Worm (Caenorhabditis elegans): Measurements from ENCODE around the gene C14A4.9.

Gene C14A4.9

ce11 chrII:10587742-10588141, 11.4 kb upstream of the C14A4.9 start, which contains the start of gene crn-3:
TSS of gene crn-3 (plus strand) at chrII:10588042.
- no peak for TF ChIP-seq lin-13 (GFP tag; optimal IDR thresholded peaks at IDR 0.05)
- TF ChIP-seq snu-23 (GFP tag; optimal IDR thresholded peaks at IDR 0.05) = no peak
- TF ChIP-seq pax-3 (tag; optimal IDR thresholded peaks at IDR 0.05) = no peak
- no peak for TF ChIP-seq sox-4 (tag; optimal IDR thresholded peaks at IDR 0.05)
- no peak for TF ChIP-seq ceh-8 (GFP tag; optimal IDR thresholded peaks at IDR 0.05)
- no peak for TF ChIP-seq Y116A8C.19 (tag; optimal IDR thresholded peaks at IDR 0.05; ENCODE audit: borderline replicate concordance)
- TF ChIP-seq grh-1 (GFP tag; IDR thresholded peaks at IDR 0.05) = no peak
- no peak for TF ChIP-seq aly-2 (tag; optimal IDR thresholded peaks at IDR 0.05)
- no peak for TF ChIP-seq fkh-10 (GFP tag; optimal IDR thresholded peaks at IDR 0.05)
- TF ChIP-seq ceh-82 (tag; optimal IDR thresholded peaks at IDR 0.05) = no peak
- TF ChIP-seq ces-1 (GFP tag; optimal IDR thresholded peaks at IDR 0.05) = no peak
- no peak for TF ChIP-seq xbp-1 (tag; optimal IDR thresholded peaks at IDR 0.05)
- no peak for TF ChIP-seq zag-1 (tag; optimal IDR thresholded peaks at IDR 0.05)
- TF ChIP-seq fos-1 (tag; optimal IDR thresholded peaks at IDR 0.05) = no peak

- no peak for TF ChIP-seq lin-35 (GFP tag; optimal IDR thresholded peaks at IDR 0.05)
- no peak for TF ChIP-seq C16A3.4 (tag; optimal IDR thresholded peaks at IDR 0.05)
- TF ChIP-seq lir-3 (tag; optimal IDR thresholded peaks at IDR 0.05; ENCODE audit: poor library complexity) = no peak
- TF ChIP-seq sox-4 (tag; optimal IDR thresholded peaks at IDR 0.05) = no peak
- no peak for TF ChIP-seq mep-1 (tag; optimal IDR thresholded peaks at IDR 0.05)
- no peak for TF ChIP-seq zag-1 (tag; optimal IDR thresholded peaks at IDR 0.05)
- TF ChIP-seq sup-37 (GFP tag; optimal IDR thresholded peaks at IDR 0.05) = no peak
- TF ChIP-seq tbx-2 (tag; optimal IDR thresholded peaks at IDR 0.05) = no peak
- TF ChIP-seq hlh-17 (GFP tag; optimal IDR thresholded peaks at IDR 0.05; ENCODE audit: borderline replicate concordance) = no peak
Measured at ce11 chrII:10592452-10592851, 6.7 kb upstream of the C14A4.9 start, which contains the start of gene crn-5. TSS of gene crn-5 (plus strand) at chrII:10592752.

- TF ChIP-seq jun-1 (tag; optimal IDR thresholded peaks at IDR 0.05) (no peak), nhr-76 (tag; optimal IDR thresholded peaks at IDR 0.05) (no peak), hpl-2 (GFP tag; optimal IDR thresholded peaks at IDR 0.05) (no peak), ets-5 (GFP tag; IDR thresholded peaks at IDR 0.05) (no peak), pax-3 (tag; optimal IDR thresholded peaks at IDR 0.05) (no peak), ceh-82 (tag; optimal IDR thresholded peaks at IDR 0.05) (no peak), unc-98 (GFP tag; IDR thresholded peaks at IDR 0.05) (no peak), xbp-1 (tag; optimal IDR thresholded peaks at IDR 0.05) (no peak), isw-1 (GFP tag; IDR thresholded peaks at IDR 0.05) (no peak), vab-15 (tag; optimal IDR thresholded peaks at IDR 0.05) (no peak), ztf-11 (tag; optimal IDR thresholded peaks at IDR 0.05) (no peak), sox-4 (tag; optimal IDR thresholded peaks at IDR 0.05) (no peak), nhr-47 (tag; optimal IDR thresholded peaks at IDR 0.05) (no peak), lin-14 (GFP tag; optimal IDR thresholded peaks at IDR 0.05) (no peak), snu-23 (GFP tag; optimal IDR thresholded peaks at IDR 0.05) (no peak), efl-3 (GFP tag; optimal IDR thresholded peaks at IDR 0.05) (no peak)
Measured at ce11 chrII:10594312-10594711, 4.8 kb upstream of the C14A4.9 start.

ce11 chrII:10594758-10595157, 4.4 kb upstream of the C14A4.9 start, which contains the start of gene C14A4.6:
TSS of gene C14A4.6 (minus strand) at chrII:10594776.
- TF ChIP-seq lin-35 (GFP tag; optimal IDR thresholded peaks at IDR 0.05) = peak in 1 of 2 experiments; percentile 46
- no peak for TF ChIP-seq jun-1 (tag; optimal IDR thresholded peaks at IDR 0.05)
- no peak for TF ChIP-seq F16B12.6 (tag; optimal IDR thresholded peaks at IDR 0.05)
- TF ChIP-seq ceh-90 (tag; optimal IDR thresholded peaks at IDR 0.05) = no peak
- peak; percentile 79 for TF ChIP-seq elt-2 (tag; optimal IDR thresholded peaks at IDR 0.05)
- TF ChIP-seq fkh-10 (GFP tag; optimal IDR thresholded peaks at IDR 0.05) = no peak
- no peak for TF ChIP-seq sox-4 (tag; optimal IDR thresholded peaks at IDR 0.05)
- no peak for TF ChIP-seq lin-13 (GFP tag; optimal IDR thresholded peaks at IDR 0.05)
- peak; percentile 34 for TF ChIP-seq pqm-1 (tag; optimal IDR thresholded peaks at IDR 0.05)
- no peak for TF ChIP-seq rnt-1 (tag; optimal IDR thresholded peaks at IDR 0.05)
- no peak for TF ChIP-seq snpc-4 (tag; optimal IDR thresholded peaks at IDR 0.05)
- no peak for TF ChIP-seq lin-15B (tag; optimal IDR thresholded peaks at IDR 0.05)
- no peak for TF ChIP-seq tbx-2 (tag; optimal IDR thresholded peaks at IDR 0.05)
- TF ChIP-seq hpl-2 (GFP tag; optimal IDR thresholded peaks at IDR 0.05) = no peak
- TF ChIP-seq aha-1 (tag; optimal IDR thresholded peaks at IDR 0.05) = no peak
- TF ChIP-seq nhr-76 (tag; optimal IDR thresholded peaks at IDR 0.05) = no peak
- no peak for TF ChIP-seq lir-3 (tag; optimal IDR thresholded peaks at IDR 0.05; ENCODE audit: poor library complexity)
- no peak for TF ChIP-seq aly-2 (tag; optimal IDR thresholded peaks at IDR 0.05)

Data from whole organism, L1 larva.